Fruit fly (Drosophila melanogaster) whole organism, embryonic: ENCODE data around the gene Iris.

Experiments used
- ATbp ChIP-seq: fragments of 200-800 bp; sonication (Bioruptor generic); optimal IDR thresholded peaks from 2 replicates; lab custom pipeline; 2017; ENCODE audit warnings: missing biosample characterization, mild to moderate bottlenecking, missing genetic modification characterization, missing genetic modification reagents
- C15 ChIP-seq: fragments of 200-800 bp; sonication (Bioruptor generic); IDR thresholded peaks from 3 replicates; pipeline ENCODE4 v1.3.6; 2022; ENCODE audit warnings: missing biosample characterization, missing genetic modification characterization
- CG10147 ChIP-seq: fragments of 200-800 bp; sonication (Bioruptor generic); optimal IDR thresholded peaks from 2 replicates; lab custom pipeline; 2019; ENCODE audit warnings: missing biosample characterization, mild to moderate bottlenecking, missing genetic modification characterization, moderate library complexity
- CG10431 ChIP-seq: fragments of 200-800 bp; sonication (Bioruptor generic); optimal IDR thresholded peaks from 3 replicates; lab custom pipeline; 2018; ENCODE audit warnings: missing biosample characterization, mild to moderate bottlenecking, missing genetic modification characterization
- CG12104 ChIP-seq: fragments of 200-800 bp; sonication (Bioruptor generic); optimal IDR thresholded peaks from 3 replicates; lab custom pipeline; 2016; ENCODE audit warnings: missing biosample characterization, missing genetic modification characterization
- CG12299 ChIP-seq: fragments of 200-800 bp; sonication (Bioruptor generic); optimal IDR thresholded peaks from 2 replicates; lab custom pipeline; 2018; ENCODE audit warnings: missing biosample characterization, mild to moderate bottlenecking, missing genetic modification characterization
- CG1233 ChIP-seq: fragments of 200-800 bp; sonication (Bioruptor generic); optimal IDR thresholded peaks from 4 replicates; lab custom pipeline; 2018; ENCODE audit warnings: missing biosample characterization, mild to moderate bottlenecking, missing genetic modification characterization
- CG14441 ChIP-seq: fragments of 200-800 bp; sonication (Bioruptor generic); IDR thresholded peaks from 2 replicates; pipeline ENCODE4 v1.3.6; 2022; ENCODE audit warnings: missing biosample characterization, missing genetic modification characterization
- CG17359 ChIP-seq: fragments of 200-800 bp; sonication (Bioruptor generic); optimal IDR thresholded peaks from 3 replicates; lab custom pipeline; 2018; ENCODE audit warnings: missing biosample characterization, mild to moderate bottlenecking, missing genetic modification characterization, moderate library complexity
- CG18011 ChIP-seq: fragments of 200-800 bp; sonication (Bioruptor generic); optimal IDR thresholded peaks from 2 replicates; lab custom pipeline; 2017; ENCODE audit warnings: missing biosample characterization, missing genetic modification characterization, mild to moderate bottlenecking, moderate library complexity, missing genotype
- CG3065 ChIP-seq: fragments of 200-800 bp; sonication (Bioruptor generic); optimal IDR thresholded peaks from 2 replicates; lab custom pipeline; 2016; ENCODE audit warnings: missing biosample characterization, missing genetic modification characterization
- CG3726 ChIP-seq: fragments of 200-800 bp; sonication (Bioruptor generic); IDR thresholded peaks from 3 replicates; pipeline ENCODE4, ENCODE4 v1.3.6; 2022; ENCODE audit warnings: missing biosample characterization, missing genetic modification characterization
- CG4282 ChIP-seq: fragments of 200-800 bp; sonication (Bioruptor generic); optimal IDR thresholded peaks from 2 replicates; lab custom pipeline; 2016; ENCODE audit warnings: missing biosample characterization, missing genetic modification characterization
- CG6254 ChIP-seq: fragments of 200-800 bp; sonication (Bioruptor generic); optimal IDR thresholded peaks from 3 replicates; lab custom pipeline; 2017; ENCODE audit warnings: mild to moderate bottlenecking, missing biosample characterization, missing genetic modification reagents, missing genetic modification characterization
- CG6765 ChIP-seq: fragments of 200-800 bp; sonication (Bioruptor generic); optimal IDR thresholded peaks from 3 replicates; lab custom pipeline; 2017; ENCODE audit warnings: missing biosample characterization, mild to moderate bottlenecking, missing genetic modification characterization
- CG7839 ChIP-seq: fragments of 200-800 bp; sonication (Bioruptor generic); optimal IDR thresholded peaks from 3 replicates; lab custom pipeline; 2018; ENCODE audit warnings: missing biosample characterization, mild to moderate bottlenecking, missing genetic modification characterization, moderate library complexity
- CG7928 ChIP-seq: fragments of 200-800 bp; sonication (Bioruptor generic); optimal IDR thresholded peaks from 2 replicates; lab custom pipeline; 2017; ENCODE audit warnings: missing biosample characterization, mild to moderate bottlenecking, missing genetic modification characterization
- CG9727 ChIP-seq: fragments of 200-800 bp; sonication (Bioruptor generic); optimal IDR thresholded peaks from 3 replicates; lab custom pipeline; 2017; ENCODE audit warnings: missing biosample characterization, mild to moderate bottlenecking, missing genetic modification characterization
- CG9876 ChIP-seq: fragments of 200-800 bp; sonication (Bioruptor generic); optimal IDR thresholded peaks from 2 replicates; lab custom pipeline; 2016; ENCODE audit warnings: missing biosample characterization, missing genetic modification characterization
- CTCF ChIP-seq: fragments of 200-800 bp; sonication (Bioruptor generic); optimal IDR thresholded peaks from 2 replicates; lab custom pipeline; 2017; ENCODE audit warnings: missing biosample characterization, mild to moderate bottlenecking, missing genetic modification characterization, moderate library complexity
- Hr39 ChIP-seq: fragments of >200 bp; optimal IDR thresholded peaks from 2 replicates; lab custom pipeline; 2017
- MTF-1 ChIP-seq: fragments of 200-800 bp; sonication (Bioruptor generic); optimal IDR thresholded peaks from 2 replicates; lab custom pipeline; 2018; ENCODE audit warnings: missing biosample characterization, mild to moderate bottlenecking, missing genetic modification characterization, borderline replicate concordance
- Max ChIP-seq: fragments of 200-800 bp; sonication (Bioruptor generic); optimal IDR thresholded peaks from 2 replicates; lab custom pipeline; 2016; ENCODE audit warnings: missing biosample characterization, mild to moderate bottlenecking, missing genetic modification characterization
- Oli ChIP-seq: fragments of 200-800 bp; sonication (Bioruptor generic); optimal IDR thresholded peaks from 2 replicates; lab custom pipeline; 2018; ENCODE audit warnings: missing biosample characterization, mild to moderate bottlenecking, missing genetic modification characterization, moderate library complexity
- Opbp ChIP-seq: fragments of 200-800 bp; sonication (Bioruptor generic); IDR thresholded peaks from 3 replicates; pipeline ENCODE4 v1.3.6; 2022; ENCODE audit warnings: missing biosample characterization, missing genetic modification characterization; ENCODE audit not compliant: partially characterized antibody
- Spps ChIP-seq: fragments of 200-800 bp; sonication (Bioruptor generic); optimal IDR thresholded peaks from 2 replicates; lab custom pipeline; 2018; ENCODE audit warnings: missing biosample characterization, mild to moderate bottlenecking, missing genetic modification characterization
- Usf ChIP-seq: fragments of 200-800 bp; sonication (Bioruptor generic); optimal IDR thresholded peaks from 2 replicates; lab custom pipeline; 2017; ENCODE audit warnings: missing genotype, missing biosample characterization, missing genetic modification characterization
- ap ChIP-seq: fragments of 200-800 bp; sonication (Bioruptor generic); IDR thresholded peaks from 2 replicates; pipeline ENCODE4 v1.3.6; 2022; ENCODE audit warnings: missing biosample characterization, missing genetic modification characterization
- bcd ChIP-seq: fragments of 200-800 bp; sonication (Bioruptor generic); optimal IDR thresholded peaks from 2 replicates; lab custom pipeline; 2017; ENCODE audit warnings: missing biosample characterization, mild to moderate bottlenecking, missing genetic modification characterization
- cato ChIP-seq: fragments of 200-800 bp; sonication (Bioruptor generic); optimal IDR thresholded peaks from 2 replicates; lab custom pipeline; 2016; ENCODE audit warnings: missing biosample characterization, missing genetic modification characterization, borderline replicate concordance
- corto ChIP-seq: fragments of 200-800 bp; sonication (Bioruptor generic); optimal IDR thresholded peaks from 2 replicates; lab custom pipeline; 2016; ENCODE audit warnings: missing biosample characterization, mild to moderate bottlenecking, missing genetic modification characterization, moderate library complexity
- da ChIP-seq: fragments of 200-800 bp; sonication (Bioruptor generic); optimal IDR thresholded peaks from 2 replicates; lab custom pipeline; 2016; ENCODE audit warnings: missing biosample characterization, missing genetic modification characterization
- ems ChIP-seq: fragments of 200-800 bp; sonication (Bioruptor generic); optimal IDR thresholded peaks from 3 replicates; lab custom pipeline; 2016; ENCODE audit warnings: missing biosample characterization, missing genetic modification characterization
- gro ChIP-seq: fragments of 200-800 bp; sonication (Bioruptor generic); optimal IDR thresholded peaks from 2 replicates; lab custom pipeline; 2016; ENCODE audit warnings: missing biosample characterization, missing genetic modification characterization
- gt ChIP-seq: fragments of 200-800 bp; sonication (Bioruptor generic); IDR thresholded peaks from 2 replicates; pipeline ENCODE4 v1.3.6; 2022; ENCODE audit warnings: missing biosample characterization, missing genetic modification characterization
- ham ChIP-seq: fragments of 200-800 bp; sonication (Bioruptor generic); IDR thresholded peaks from 2 replicates; pipeline ENCODE4 v1.3.6; 2022; ENCODE audit warnings: missing biosample characterization, missing genetic modification characterization
- knrl ChIP-seq: fragments of 200-800 bp; sonication (Bioruptor generic); IDR thresholded peaks from 3 replicates; pipeline ENCODE4 v1.3.6; 2022; ENCODE audit warnings: missing biosample characterization, missing genetic modification characterization; ENCODE audit not compliant: partially characterized antibody
- maf-S ChIP-seq: fragments of 200-800 bp; sonication (Bioruptor generic); optimal IDR thresholded peaks from 2 replicates; lab custom pipeline; 2016; ENCODE audit warnings: missing biosample characterization, missing genetic modification characterization
- p53 ChIP-seq: fragments of 200-800 bp; sonication (Bioruptor generic); optimal IDR thresholded peaks from 2 replicates; lab custom pipeline; 2016; ENCODE audit warnings: missing biosample characterization, missing genetic modification characterization
- pb ChIP-seq: fragments of 200-800 bp; sonication (Bioruptor generic); optimal IDR thresholded peaks from 3 replicates; lab custom pipeline; 2016; ENCODE audit warnings: missing biosample characterization, missing genetic modification characterization
- pfk ChIP-seq: fragments of 200-800 bp; sonication (Bioruptor generic); optimal IDR thresholded peaks from 2 replicates; lab custom pipeline; 2018; ENCODE audit warnings: missing biosample characterization, mild to moderate bottlenecking, missing genetic modification characterization, moderate library complexity
- pho ChIP-seq: fragments of 200-800 bp; sonication (Bioruptor generic); optimal IDR thresholded peaks from 2 replicates; lab custom pipeline; 2016; ENCODE audit warnings: missing biosample characterization, missing genetic modification characterization
- pnt ChIP-seq: fragments of 200-800 bp; sonication (Bioruptor generic); optimal IDR thresholded peaks from 3 replicates; lab custom pipeline; 2016; ENCODE audit warnings: missing biosample characterization, missing genetic modification characterization
- sens ChIP-seq: fragments of 200-800 bp; sonication (Bioruptor generic); peaks from one replicate; lab custom pipeline; 2016; ENCODE audit warnings: missing biosample characterization, missing genetic modification characterization
- slou ChIP-seq: fragments of 200-800 bp; sonication (Bioruptor generic); optimal IDR thresholded peaks from 3 replicates; lab custom pipeline; 2016; ENCODE audit warnings: missing biosample characterization, missing genetic modification characterization
- sqz ChIP-seq: fragments of 200-800 bp; sonication (Bioruptor generic); optimal IDR thresholded peaks from 3 replicates; lab custom pipeline; 2018; ENCODE audit warnings: missing biosample characterization, mild to moderate bottlenecking, missing genetic modification characterization
- ssp ChIP-seq: fragments of 200-800 bp; sonication (Bioruptor generic); IDR thresholded peaks from 2 replicates; pipeline ENCODE4 v1.3.6; 2022; ENCODE audit warnings: missing biosample characterization, missing genetic modification characterization
- sug ChIP-seq: fragments of 200-800 bp; optimal IDR thresholded peaks from 2 replicates; lab custom pipeline; 2019; ENCODE audit warnings: missing biosample characterization, mild to moderate bottlenecking, missing genetic modification characterization, moderate library complexity
- tap ChIP-seq: fragments of 200-800 bp; optimal IDR thresholded peaks from 3 replicates; lab custom pipeline; 2019; ENCODE audit warnings: missing biosample characterization, mild to moderate bottlenecking, missing genetic modification characterization, moderate library complexity
- usp ChIP-seq: fragments of >200 bp; optimal IDR thresholded peaks from 2 replicates; lab custom pipeline; 2017; ENCODE audit warnings: missing biosample characterization, missing genetic modification characterization
- vfl ChIP-seq: fragments of 200-800 bp; sonication (Bioruptor generic); optimal IDR thresholded peaks from 2 replicates; lab custom pipeline; 2016; ENCODE audit warnings: missing biosample characterization, missing genetic modification characterization
- vvl ChIP-seq: fragments of 200-800 bp; sonication (Bioruptor generic); IDR thresholded peaks from 2 replicates; pipeline ENCODE4 v1.3.6; 2022; ENCODE audit warnings: missing biosample characterization, missing genetic modification characterization

Gene Iris

dm6 chr2L:1169867-1170415, 36.0 kb upstream of the Iris start, which contains the start of the genes CG31922 and Plap (continued):
- TF ChIP-seq usp (GFP tag; lab: Kevin White, UChicago): no peak
- TF ChIP-seq Oli (tag; lab: Kevin White, UChicago): peak; percentile 51
- TF ChIP-seq cato (GFP tag; lab: Kevin White, UChicago): peak; percentile 52
- no peak for TF ChIP-seq pb (GFP tag; lab: Kevin White, UChicago)
- no peak for TF ChIP-seq Usf (GFP tag; lab: Kevin White, UChicago)
- no peak for TF ChIP-seq Hr39 (lab: Kevin White, UChicago)
- no peak for TF ChIP-seq C15 (GFP tag; lab: Robert Waterston, UW)
- no peak for TF ChIP-seq ham
- TF ChIP-seq CG12104 (GFP tag; lab: Kevin White, UChicago): peak; percentile 56
- TF ChIP-seq CG10147 (GFP tag; lab: Kevin White, UChicago): peak; percentile 76
- TF ChIP-seq CG9727: peak; percentile 71
- peak; percentile 17 for TF ChIP-seq CG4282 (GFP tag; lab: Kevin White, UChicago)
- TF ChIP-seq Spps: peak; percentile 26
- peak; percentile 79 for TF ChIP-seq vfl
- peak; percentile 63 for TF ChIP-seq bcd (GFP tag; lab: Kevin White, UChicago)
- TF ChIP-seq CG3726 (GFP tag; lab: Robert Waterston, UW): no peak
- peak; percentile 53 for TF ChIP-seq CG12299
- peak; percentile 33 for TF ChIP-seq pnt (GFP tag; lab: Kevin White, UChicago)
- TF ChIP-seq corto (GFP tag; lab: Kevin White, UChicago): no peak
- peak; percentile 74; the same call in 1 of the 3 replicates for TF ChIP-seq Opbp (GFP tag; lab: Robert Waterston, UW)
- TF ChIP-seq vvl (GFP tag; lab: Robert Waterston, UW): peak; percentile 25; the same call in 1 of the 2 replicates
- TF ChIP-seq sens (GFP tag; lab: Kevin White, UChicago): peak; percentile 92
- TF ChIP-seq CG17359 (tag; lab: Kevin White, UChicago): peak; percentile 40
- TF ChIP-seq knrl (GFP tag; lab: Robert Waterston, UW): peak; percentile 95
- peak; percentile 31 for TF ChIP-seq gro (GFP tag; lab: Kevin White, UChicago)
- peak; percentile 76 for TF ChIP-seq Max (GFP tag; lab: Kevin White, UChicago)
- no peak for TF ChIP-seq da (GFP tag; lab: Kevin White, UChicago)
- TF ChIP-seq CG3065 (GFP tag; lab: Kevin White, UChicago): no peak
- no peak for TF ChIP-seq CG7839 (tag; lab: Kevin White, UChicago)
- TF ChIP-seq sqz (GFP tag; lab: Kevin White, UChicago): no peak
- peak; percentile 34 for TF ChIP-seq CG1233 (GFP tag; lab: Kevin White, UChicago)
- peak; percentile 50; the same call in 1 of the 2 replicates for TF ChIP-seq CG14441
- TF ChIP-seq sug (tag; lab: Kevin White, UChicago): peak; percentile 87
- TF ChIP-seq ATbp (GFP tag; lab: Kevin White, UChicago): no peak
- TF ChIP-seq CG9876: peak; percentile 14
- peak; percentile 39 for TF ChIP-seq CG7928
- TF ChIP-seq pho (GFP tag; lab: Kevin White, UChicago): peak; percentile 81
- TF ChIP-seq ssp (GFP tag; lab: Robert Waterston, UW): peak; percentile 62
- TF ChIP-seq CG6765 (GFP tag; lab: Kevin White, UChicago): no peak
- TF ChIP-seq MTF-1 (GFP tag; lab: Kevin White, UChicago): no peak
- peak; percentile 71 for TF ChIP-seq ems (GFP tag; lab: Kevin White, UChicago)
- TF ChIP-seq CG6254 (GFP tag; lab: Kevin White, UChicago): no peak
- TF ChIP-seq ap (GFP tag; lab: Robert Waterston, UW): 0 out of 2 replicates have a peak, but pooled peaks have one; percentile 4
- no peak for TF ChIP-seq gt (GFP tag; lab: Robert Waterston, UW)
- no peak for TF ChIP-seq tap (tag; lab: Kevin White, UChicago)
- TF ChIP-seq maf-S (GFP tag; lab: Kevin White, UChicago): peak; percentile 19
- no peak for TF ChIP-seq pfk (GFP tag; lab: Kevin White, UChicago)
- no peak for TF ChIP-seq p53 (GFP tag; lab: Kevin White, UChicago)
- TF ChIP-seq CG10431: peak; percentile 23
- TF ChIP-seq CG18011 (GFP tag; lab: Kevin White, UChicago): peak; percentile 53
- peak; percentile 68 for TF ChIP-seq slou (GFP tag; lab: Kevin White, UChicago)
- TF ChIP-seq CTCF (GFP tag; lab: Kevin White, UChicago): no peak
